Worm (Caenorhabditis elegans) whole organism, mixed stage, embryonic: ENCODE data around the gene nhr-40.

Experiments
- M03D4.4 ChIP-seq: sonication (generic microtip); optimal IDR thresholded peaks from 2 replicates; lab custom pipeline; 2017; ENCODE audit warnings: mild to moderate bottlenecking, missing genetic modification characterization, missing compliant biosample characterization
- bed-3 ChIP-seq: fragments of 200-800 bp; sonication (Bioruptor generic); optimal IDR thresholded peaks from 3 replicates; lab custom pipeline; 2018; ENCODE audit warnings: mild to moderate bottlenecking, missing genetic modification characterization, moderate library complexity, missing compliant biosample characterization
- blmp-1 ChIP-seq: fragments of 150-350 bp; optimal IDR thresholded peaks from 2 replicates; lab custom pipeline; 2014; ENCODE audit warnings: missing biosample characterization, missing genetic modification characterization
- ceh-39 ChIP-seq: fragments of 150-350 bp; optimal IDR thresholded peaks from 2 replicates; lab custom pipeline; 2014; ENCODE audit warnings: missing biosample characterization, missing genetic modification characterization
- ceh-43 ChIP-seq: fragments of 200-800 bp; sonication (Bioruptor generic); optimal IDR thresholded peaks from 2 replicates; lab custom pipeline; 2018; ENCODE audit warnings: mild to moderate bottlenecking, missing genetic modification characterization, moderate library complexity, missing compliant biosample characterization
- ceh-83 ChIP-seq: fragments of 200-800 bp; sonication (Bioruptor generic); optimal IDR thresholded peaks from 2 replicates; lab custom pipeline; 2018; ENCODE audit warnings: mild to moderate bottlenecking, missing genetic modification characterization, missing compliant biosample characterization
- ces-1 ChIP-seq: fragments of 150-350 bp; optimal IDR thresholded peaks from 2 replicates; lab custom pipeline; 2014; ENCODE audit warnings: missing biosample characterization, missing genetic modification reagents, missing genetic modification characterization
- cnd-1 ChIP-seq: fragments of 200-800 bp; sonication (Bioruptor generic); optimal IDR thresholded peaks from 2 replicates; lab custom pipeline; 2018; ENCODE audit warnings: mild to moderate bottlenecking, missing genetic modification characterization, missing compliant biosample characterization
- drap-1 ChIP-seq: fragments of 200-800 bp; sonication (Bioruptor generic); optimal IDR thresholded peaks from 3 replicates; lab custom pipeline; 2018; ENCODE audit warnings: mild to moderate bottlenecking, missing genetic modification characterization, missing compliant biosample characterization
- elt-3 ChIP-seq: fragments of 150-350 bp; optimal IDR thresholded peaks from 2 replicates; lab custom pipeline; 2014; ENCODE audit warnings: missing biosample characterization, missing genetic modification characterization
- flh-1 ChIP-seq: fragments of 200-800 bp; sonication (Bioruptor generic); optimal IDR thresholded peaks from 2 replicates; lab custom pipeline; 2018; ENCODE audit warnings: mild to moderate bottlenecking, missing genetic modification characterization, moderate library complexity, missing compliant biosample characterization
- ham-2 ChIP-seq: fragments of 200-800 bp; sonication (Bioruptor generic); optimal IDR thresholded peaks from 2 replicates; lab custom pipeline; 2018; ENCODE audit warnings: mild to moderate bottlenecking, missing genetic modification characterization, missing compliant biosample characterization
- hlh-1 ChIP-seq: fragments of 150-350 bp; optimal IDR thresholded peaks from 2 replicates; lab custom pipeline; 2014; ENCODE audit warnings: missing biosample characterization, missing genetic modification reagents, missing genetic modification characterization
- lin-13 ChIP-seq: fragments of 150-350 bp; optimal IDR thresholded peaks from 2 replicates; lab custom pipeline; 2014; ENCODE audit warnings: missing biosample characterization, missing genetic modification characterization
- lin-32 ChIP-seq: fragments of 200-800 bp; sonication (Bioruptor generic); optimal IDR thresholded peaks from 2 replicates; lab custom pipeline; 2018; ENCODE audit warnings: mild to moderate bottlenecking, missing genetic modification characterization, missing compliant biosample characterization
- lsy-2 ChIP-seq: fragments of 150-350 bp; optimal IDR thresholded peaks from 2 replicates; lab custom pipeline; 2014; ENCODE audit warnings: missing biosample characterization, missing genetic modification characterization
- mab-5 ChIP-seq: fragments of 150-350 bp; optimal IDR thresholded peaks from 2 replicates; lab custom pipeline; 2014; ENCODE audit warnings: missing biosample characterization, missing genetic modification characterization
- mep-1 ChIP-seq: fragments of 150-350 bp; optimal IDR thresholded peaks from 2 replicates; lab custom pipeline; 2017; ENCODE audit warnings: missing biosample characterization, missing genetic modification reagents, missing genetic modification characterization, inconsistent platforms
- mls-2 ChIP-seq: sonication (generic microtip); optimal IDR thresholded peaks from 2 replicates; lab custom pipeline; 2016; ENCODE audit warnings: mild to moderate bottlenecking, missing genetic modification characterization, moderate library complexity, missing compliant biosample characterization
- nhr-12 ChIP-seq: fragments of 150-350 bp; optimal IDR thresholded peaks from 2 replicates; lab custom pipeline; 2014; ENCODE audit warnings: missing biosample characterization, missing genetic modification characterization
- nhr-2 ChIP-seq: fragments of 150-350 bp; optimal IDR thresholded peaks from 2 replicates; lab custom pipeline; 2014; ENCODE audit warnings: missing biosample characterization, missing genetic modification characterization
- nhr-237 ChIP-seq: fragments of 150-350 bp; optimal IDR thresholded peaks from 2 replicates; lab custom pipeline; 2014; ENCODE audit warnings: missing biosample characterization, missing genetic modification characterization
- pha-4 ChIP-seq: fragments of 150-350 bp; optimal IDR thresholded peaks from 2 replicates; lab custom pipeline; 2018; ENCODE audit warnings: missing biosample characterization, missing genetic modification reagents, missing genetic modification characterization
- sptf-1 ChIP-seq: sonication (generic microtip); optimal IDR thresholded peaks from 2 replicates; lab custom pipeline; 2017; ENCODE audit warnings: mild to moderate bottlenecking, missing genetic modification characterization, moderate library complexity, missing compliant biosample characterization
- tbx-8 ChIP-seq: fragments of 200-800 bp; sonication (Bioruptor generic); optimal IDR thresholded peaks from 2 replicates; lab custom pipeline; 2018; ENCODE audit warnings: mild to moderate bottlenecking, missing genetic modification characterization, moderate library complexity, missing compliant biosample characterization
- unc-120 ChIP-seq: sonication (generic microtip); optimal IDR thresholded peaks from 2 replicates; lab custom pipeline; 2017; ENCODE audit warnings: missing genetic modification characterization, missing compliant biosample characterization; ENCODE audit not compliant: poor library complexity, severe bottlenecking
- unc-39 ChIP-seq: fragments of 150-350 bp; optimal IDR thresholded peaks from 2 replicates; lab custom pipeline; 2014; ENCODE audit warnings: missing biosample characterization, missing genetic modification characterization
- unc-62 ChIP-seq: fragments of 150-350 bp; optimal IDR thresholded peaks from 2 replicates; lab custom pipeline; 2014; ENCODE audit warnings: missing biosample characterization, missing genetic modification reagents, missing genetic modification characterization
- zip-8 ChIP-seq: fragments of 150-350 bp; optimal IDR thresholded peaks from 2 replicates; lab custom pipeline; 2014; ENCODE audit warnings: missing biosample characterization, missing genetic modification characterization
- ztf-11 ChIP-seq: fragments of 150-350 bp; optimal IDR thresholded peaks from 2 replicates; lab custom pipeline; 2014; ENCODE audit warnings: missing biosample characterization, missing genetic modification characterization

Gene nhr-40

DNA sequence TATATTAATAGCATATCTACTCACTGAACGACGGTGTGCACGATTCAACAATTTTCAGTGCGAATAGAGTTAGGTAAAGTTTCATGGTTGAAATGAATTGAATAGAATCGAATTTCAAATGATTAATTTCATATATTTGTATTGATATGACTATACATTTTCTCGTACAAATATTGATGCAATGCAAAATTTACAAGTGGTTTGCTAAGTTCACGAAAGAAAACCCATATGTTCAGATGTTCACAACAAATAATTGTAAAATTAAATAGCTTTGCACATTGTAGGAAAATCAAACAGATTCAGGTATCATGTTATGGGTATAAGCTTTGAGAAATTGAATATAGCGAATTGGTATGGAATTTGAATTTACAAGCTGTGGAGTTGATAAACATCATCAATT is 8.1 kb upstream of the nhr-40 start, which contains the start of gene H01M10.2:
H01M10.2 (minus strand) TSS at position 101 of the 400 bp plus-strand sequence.
- no peak for TF ChIP-seq cnd-1 (tag; lab: Kevin White, UChicago)

DNA sequence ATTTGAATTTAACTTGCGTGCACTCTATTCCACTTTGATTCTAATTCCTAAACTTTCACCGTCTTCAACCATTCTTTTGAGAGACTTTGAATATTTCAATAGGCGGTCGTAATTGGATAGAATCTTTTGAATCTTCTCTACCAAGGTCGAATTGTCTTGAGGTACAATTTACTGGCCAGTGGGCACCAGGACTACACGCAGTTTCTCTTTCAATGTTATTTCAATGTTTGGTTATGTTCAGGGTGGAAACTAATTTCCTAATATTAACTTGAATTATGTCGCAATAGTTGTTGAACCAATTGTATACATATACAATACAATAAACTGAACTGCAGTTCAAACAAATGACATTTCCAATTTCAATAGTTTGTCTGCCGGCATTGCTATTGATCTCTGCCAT is 5.8 kb upstream of the nhr-40 start:
- TF ChIP-seq unc-39 (tag; lab: Kevin White, UChicago) (no peak), ceh-43 (GFP tag; lab: Kevin White, UChicago) (no peak), lin-13 (tag; lab: Kevin White, UChicago) (no peak), ceh-83 (GFP tag; lab: Kevin White, UChicago) (no peak), drap-1 (GFP tag; lab: Kevin White, UChicago) (no peak), zip-8 (tag; lab: Kevin White, UChicago) (no peak), hlh-1 (tag; lab: Kevin White, UChicago) (no peak), ces-1 (GFP tag; lab: Kevin White, UChicago) (no peak), bed-3 (no peak), nhr-12 (tag; lab: Kevin White, UChicago) (no peak)

DNA sequence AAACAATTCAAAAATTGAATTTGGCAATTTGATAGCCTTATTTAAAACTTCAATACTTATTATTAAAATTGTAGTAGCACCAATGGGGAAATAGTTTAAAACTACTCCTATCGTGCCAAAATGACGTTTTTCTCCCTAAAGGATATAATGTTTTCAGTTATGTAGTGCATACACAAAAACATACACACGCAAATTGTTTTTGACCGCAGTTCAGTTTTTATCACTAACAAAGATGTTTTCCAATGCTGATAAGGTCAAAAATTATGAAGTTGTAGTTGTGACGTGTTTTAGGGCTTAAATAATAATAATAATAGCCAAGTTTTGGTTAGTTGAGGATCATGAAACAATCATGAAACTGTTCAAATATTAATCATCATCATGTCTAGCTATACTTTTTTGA is 3.8 kb upstream of the nhr-40 start:
- TF ChIP-seq ceh-43 (GFP tag; lab: Kevin White, UChicago), result no peak
- TF ChIP-seq mab-5 (tag; lab: Kevin White, UChicago), result no peak
- TF ChIP-seq nhr-12 (tag; lab: Kevin White, UChicago), result no peak
- TF ChIP-seq ces-1 (GFP tag; lab: Kevin White, UChicago), result no peak
- TF ChIP-seq blmp-1 (tag; lab: Kevin White, UChicago), result no peak
- TF ChIP-seq bed-3, result no peak
- TF ChIP-seq ham-2 (GFP tag; lab: Kevin White, UChicago), result no peak

DNA sequence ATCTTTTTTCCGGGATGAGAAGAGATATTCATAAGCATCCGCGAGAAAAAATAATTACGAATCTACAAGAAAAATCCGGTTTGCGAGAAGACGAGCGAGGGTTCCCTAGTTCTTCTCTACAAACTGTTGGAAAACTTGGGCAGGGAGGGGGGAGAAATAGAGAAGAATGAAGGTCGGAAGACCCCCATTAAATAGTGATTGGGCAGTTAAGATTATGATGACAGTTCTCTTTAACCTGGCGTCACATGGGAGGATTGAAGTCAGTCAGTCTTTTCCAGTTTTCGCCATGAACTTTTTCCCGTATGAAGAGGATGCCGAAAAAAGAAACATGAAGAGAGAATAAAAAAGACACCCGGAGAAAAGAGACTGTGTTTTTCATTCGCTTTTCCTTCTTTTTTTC is 3.0 kb upstream of the nhr-40 start:
- TF ChIP-seq nhr-2, result no peak
- TF ChIP-seq ham-2 (GFP tag; lab: Kevin White, UChicago), result no peak
- no peak for TF ChIP-seq mls-2 (tag; lab: Kevin White, UChicago)
- TF ChIP-seq ceh-39 (tag; lab: Kevin White, UChicago), result no peak
- no peak for TF ChIP-seq lsy-2 (tag; lab: Kevin White, UChicago)
- no peak for TF ChIP-seq zip-8 (tag; lab: Kevin White, UChicago)
- no peak for TF ChIP-seq hlh-1 (tag; lab: Kevin White, UChicago)
- TF ChIP-seq ceh-83 (GFP tag; lab: Kevin White, UChicago), result no peak
- TF ChIP-seq nhr-237 (tag; lab: Kevin White, UChicago), result no peak
- TF ChIP-seq lin-32 (GFP tag; lab: Kevin White, UChicago), result no peak
- TF ChIP-seq ceh-43 (GFP tag; lab: Kevin White, UChicago), result no peak
- no peak for TF ChIP-seq ztf-11 (tag; lab: Kevin White, UChicago)
- no peak for TF ChIP-seq sptf-1 (tag; lab: Kevin White, UChicago)
- no peak for TF ChIP-seq tbx-8 (GFP tag; lab: Kevin White, UChicago)
- TF ChIP-seq M03D4.4 (tag; lab: Kevin White, UChicago), result no peak
- no peak for TF ChIP-seq pha-4 (tag; lab: Kevin White, UChicago)
- no peak for TF ChIP-seq unc-120 (tag; lab: Kevin White, UChicago)

DNA sequence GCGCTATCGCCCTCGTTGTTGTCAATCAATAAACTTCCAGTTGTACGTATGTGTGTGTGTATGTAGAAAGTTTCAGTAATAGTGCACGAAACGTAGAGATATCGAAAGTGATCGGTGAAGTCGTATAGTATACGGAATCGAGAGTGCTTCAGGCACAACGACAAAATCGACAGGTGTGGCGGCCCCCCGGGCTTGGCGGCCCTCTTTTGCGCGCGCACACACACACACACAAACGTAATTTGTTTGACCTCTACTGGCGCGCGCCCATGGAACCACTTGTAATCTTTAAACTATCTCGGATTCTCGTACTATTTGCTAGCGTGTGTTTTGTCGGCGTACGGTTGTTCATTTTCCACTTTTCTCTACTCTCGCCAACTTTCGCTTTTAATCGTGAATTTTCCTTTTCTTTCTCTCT is 2.2 kb upstream of the nhr-40 start:
- TF ChIP-seq unc-120 (tag; lab: Kevin White, UChicago) (peak; percentile 60), hlh-1 (tag; lab: Kevin White, UChicago) (peak; percentile 17), mep-1 (tag; lab: Kevin White, UChicago) (no peak), blmp-1 (tag; lab: Kevin White, UChicago) (peak; percentile 68), pha-4 (tag; lab: Kevin White, UChicago) (peak; percentile 19), flh-1 (GFP tag; lab: Kevin White, UChicago) (no peak), elt-3 (peak; percentile 20), unc-62 (GFP tag; lab: Kevin White, UChicago) (peak; percentile 12), drap-1 (GFP tag; lab: Kevin White, UChicago) (peak; percentile 18), tbx-8 (GFP tag; lab: Kevin White, UChicago) (no peak), nhr-237 (tag; lab: Kevin White, UChicago) (peak; percentile 56), lin-13 (tag; lab: Kevin White, UChicago) (no peak)
